Worm (Caenorhabditis elegans) whole organism, early embryonic: ENCODE results near the gene D2007.1.

Source experiments
- F13C5.2 ChIP-seq: sonication (generic microtip); optimal IDR thresholded peaks from 2 replicates; lab custom pipeline; 2017; ENCODE audit warnings: mild to moderate bottlenecking, missing genetic modification characterization, inconsistent platforms, missing compliant biosample characterization
- ama-1 ChIP-seq: fragments of 150-350 bp; optimal IDR thresholded peaks from 2 replicates; lab custom pipeline; 2014
- ceh-13 ChIP-seq: fragments of 200-800 bp; sonication (Bioruptor generic); optimal IDR thresholded peaks from 2 replicates; lab custom pipeline; 2018; ENCODE audit warnings: mild to moderate bottlenecking, missing genetic modification characterization, missing compliant biosample characterization
- hmbx-1 ChIP-seq: sonication (generic microtip); optimal IDR thresholded peaks from 2 replicates; lab custom pipeline; 2016; ENCODE audit warnings: mild to moderate bottlenecking, missing genetic modification characterization, missing compliant biosample characterization
- hnd-1 ChIP-seq: sonication (generic microtip); optimal IDR thresholded peaks from 2 replicates; lab custom pipeline; 2016; ENCODE audit warnings: missing genetic modification characterization, missing compliant biosample characterization

DNA sequence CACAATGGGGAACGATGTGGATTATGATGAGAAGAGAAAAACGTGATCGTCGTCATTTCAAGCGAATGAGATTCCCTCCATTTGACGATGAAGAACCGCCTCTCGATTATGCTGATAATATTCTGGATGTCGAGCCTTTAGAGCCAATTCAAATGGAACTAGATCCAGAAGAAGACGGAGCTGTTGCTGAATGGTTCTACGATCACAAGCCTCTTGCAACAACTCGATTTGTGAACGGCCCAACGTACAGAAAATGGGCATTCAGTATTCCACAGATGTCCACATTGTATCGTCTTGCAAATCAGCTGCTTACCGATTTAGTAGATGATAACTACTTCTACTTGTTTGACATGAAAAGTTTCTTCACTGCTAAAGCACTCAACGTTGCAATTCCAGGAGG lies 9.5 kb downstream of the D2007.1 start:
- TF ChIP-seq ama-1 (lab: Kevin White, UChicago) = no peak
- no peak for TF ChIP-seq ceh-13
- no peak for TF ChIP-seq F13C5.2 (tag; lab: Kevin White, UChicago)
- TF ChIP-seq hmbx-1 (tag; lab: Kevin White, UChicago) = no peak
- TF ChIP-seq hnd-1 (tag; lab: Kevin White, UChicago) = no peak
